In genomic region chrII:43640-44039, ce11 we compare ENCODE assay signal across 1 worm cellular context.
TF ChIP-seq lines count a peak whose summit lies in the region.

Gene nfyc-1 (plus strand): TSS chrII:43907.

TF ChIP-seq in whole organism, L1 larva, 84 proteins besides CTCF, POLR2A, EP300 and RAD21 (continued from another document):
- TF ChIP-seq efl-1 (optimal IDR thresholded peaks at IDR 0.05; lab: Kevin White, UChicago) (peak; percentile 77 to 78), efl-1 (GFP tag; optimal IDR thresholded peaks at IDR 0.05 in 1 of 2; lab: Kevin White, UChicago) (peak; percentile 80 to 96), sox-4 (tag; optimal IDR thresholded peaks at IDR 0.05; lab: Kevin White, UChicago) (no peak), ztf-11 (tag; optimal IDR thresholded peaks at IDR 0.05; lab: Kevin White, UChicago) (peak in 1 of 2 experiments; percentile 1), zag-1 (tag; optimal IDR thresholded peaks at IDR 0.05; lab: Kevin White, UChicago) (no peak), mep-1 (tag; optimal IDR thresholded peaks at IDR 0.05; lab: Kevin White, UChicago) (peak; percentile 92), fkh-4 (tag; optimal IDR thresholded peaks at IDR 0.05; lab: Kevin White, UChicago; ENCODE audit: borderline replicate concordance) (no peak), nhr-90 (tag; optimal IDR thresholded peaks at IDR 0.05; lab: Kevin White, UChicago; ENCODE audit: poor library complexity) (peak; percentile 29), tbx-2 (tag; optimal IDR thresholded peaks at IDR 0.05; lab: Kevin White, UChicago) (peak; percentile 66), lin-13 (GFP tag; optimal IDR thresholded peaks at IDR 0.05; lab: Kevin White, UChicago) (peak; percentile 42), hlh-4 (tag; optimal IDR thresholded peaks at IDR 0.05; lab: Kevin White, UChicago) (no peak), C34B4.2 (tag; optimal IDR thresholded peaks at IDR 0.05; lab: Kevin White, UChicago) (no peak), mab-9 (GFP tag; IDR thresholded peaks at IDR 0.05; lab: Robert Waterston, UW) (no peak), pax-3 (tag; optimal IDR thresholded peaks at IDR 0.05; lab: Kevin White, UChicago) (no peak), mef-2 (tag; optimal IDR thresholded peaks at IDR 0.05; lab: Kevin White, UChicago) (no peak), nhr-71 (tag; optimal IDR thresholded peaks at IDR 0.05; lab: Kevin White, UChicago) (peak; percentile 78), unc-86 (tag; optimal IDR thresholded peaks at IDR 0.05; lab: Kevin White, UChicago) (peak; percentile 50), unc-30 (tag; optimal IDR thresholded peaks at IDR 0.05; lab: Kevin White, UChicago) (no peak), hlh-17 (GFP tag; optimal IDR thresholded peaks at IDR 0.05; lab: Kevin White, UChicago; ENCODE audit: borderline replicate concordance) (no peak), alr-1 (tag; optimal IDR thresholded peaks at IDR 0.05; lab: Kevin White, UChicago; ENCODE audit: borderline replicate concordance) (no peak), C04F5.9 (tag; optimal IDR thresholded peaks at IDR 0.05; lab: Kevin White, UChicago) (peak; percentile 21), dsc-1 (tag; optimal IDR thresholded peaks at IDR 0.05; lab: Kevin White, UChicago) (peak; percentile 17), ztf-4 (tag; optimal IDR thresholded peaks at IDR 0.05; lab: Kevin White, UChicago) (peak; percentile 25), nhr-76 (tag; optimal IDR thresholded peaks at IDR 0.05; lab: Kevin White, UChicago) (no peak), ces-1 (GFP tag; optimal IDR thresholded peaks at IDR 0.05; lab: Kevin White, UChicago) (no peak), lsy-2 (tag; optimal IDR thresholded peaks at IDR 0.05; lab: Kevin White, UChicago) (peak; percentile 75 to 88), snu-23 (GFP tag; optimal IDR thresholded peaks at IDR 0.05; lab: Kevin White, UChicago) (peak; percentile 83), sup-37 (GFP tag; optimal IDR thresholded peaks at IDR 0.05; lab: Kevin White, UChicago) (no peak), blmp-1 (tag; optimal IDR thresholded peaks at IDR 0.05; lab: Kevin White, UChicago) (peak; percentile 74), C16A3.4 (tag; optimal IDR thresholded peaks at IDR 0.05; lab: Kevin White, UChicago) (peak; percentile 74), nhr-20 (tag; optimal IDR thresholded peaks at IDR 0.05; lab: Kevin White, UChicago) (peak; percentile 61), zip-4 (GFP tag; optimal IDR thresholded peaks at IDR 0.05; lab: Kevin White, UChicago) (no peak), nhr-19 (GFP tag; conservative IDR thresholded peaks at IDR 0.05; lab: Robert Waterston, UW) (peak; percentile 23; the same call in 1 of the 2 replicates), pqm-1 (tag; optimal IDR thresholded peaks at IDR 0.05; lab: Kevin White, UChicago) (no peak), nhr-237 (tag; optimal IDR thresholded peaks at IDR 0.05; lab: Kevin White, UChicago) (peak; percentile 24), nhr-77 (tag; optimal IDR thresholded peaks at IDR 0.05; lab: Kevin White, UChicago) (no peak), rnt-1 (tag; optimal IDR thresholded peaks at IDR 0.05; lab: Kevin White, UChicago) (peak; percentile 56), aha-1 (tag; optimal IDR thresholded peaks at IDR 0.05; lab: Kevin White, UChicago) (no peak), swsn-7 (tag; optimal IDR thresholded peaks at IDR 0.05; lab: Kevin White, UChicago) (peak; percentile 64), elt-3 (tag; optimal IDR thresholded peaks at IDR 0.05; lab: Kevin White, UChicago) (peak in 1 of 6 experiments; percentile 47)
